Worm (Caenorhabditis elegans) whole organism, mixed stage, embryonic: ENCODE data around the gene tsen-2.

Experiments
- M03D4.4 ChIP-seq: sonication (generic microtip); optimal IDR thresholded peaks from 2 replicates; lab custom pipeline; 2017; ENCODE audit warnings: mild to moderate bottlenecking, missing genetic modification characterization, missing compliant biosample characterization
- bed-3 ChIP-seq: fragments of 200-800 bp; sonication (Bioruptor generic); optimal IDR thresholded peaks from 3 replicates; lab custom pipeline; 2018; ENCODE audit warnings: mild to moderate bottlenecking, missing genetic modification characterization, moderate library complexity, missing compliant biosample characterization
- blmp-1 ChIP-seq: fragments of 150-350 bp; optimal IDR thresholded peaks from 2 replicates; lab custom pipeline; 2014; ENCODE audit warnings: missing biosample characterization, missing genetic modification characterization
- ceh-39 ChIP-seq: fragments of 150-350 bp; optimal IDR thresholded peaks from 2 replicates; lab custom pipeline; 2014; ENCODE audit warnings: missing biosample characterization, missing genetic modification characterization
- ceh-43 ChIP-seq: fragments of 200-800 bp; sonication (Bioruptor generic); optimal IDR thresholded peaks from 2 replicates; lab custom pipeline; 2018; ENCODE audit warnings: mild to moderate bottlenecking, missing genetic modification characterization, moderate library complexity, missing compliant biosample characterization
- ceh-83 ChIP-seq: fragments of 200-800 bp; sonication (Bioruptor generic); optimal IDR thresholded peaks from 2 replicates; lab custom pipeline; 2018; ENCODE audit warnings: mild to moderate bottlenecking, missing genetic modification characterization, missing compliant biosample characterization
- ces-1 ChIP-seq: fragments of 150-350 bp; optimal IDR thresholded peaks from 2 replicates; lab custom pipeline; 2014; ENCODE audit warnings: missing biosample characterization, missing genetic modification reagents, missing genetic modification characterization
- cnd-1 ChIP-seq: fragments of 200-800 bp; sonication (Bioruptor generic); optimal IDR thresholded peaks from 2 replicates; lab custom pipeline; 2018; ENCODE audit warnings: mild to moderate bottlenecking, missing genetic modification characterization, missing compliant biosample characterization
- drap-1 ChIP-seq: fragments of 200-800 bp; sonication (Bioruptor generic); optimal IDR thresholded peaks from 3 replicates; lab custom pipeline; 2018; ENCODE audit warnings: mild to moderate bottlenecking, missing genetic modification characterization, missing compliant biosample characterization
- elt-1 ChIP-seq: sonication (generic microtip); optimal IDR thresholded peaks from 2 replicates; lab custom pipeline; 2017; ENCODE audit warnings: missing genetic modification characterization, mild to moderate bottlenecking, missing compliant biosample characterization, antibody characterized with exemption, moderate library complexity, borderline replicate concordance; ENCODE audit not compliant: insufficient read depth
- elt-3 ChIP-seq: fragments of 150-350 bp; optimal IDR thresholded peaks from 2 replicates; lab custom pipeline; 2014; ENCODE audit warnings: missing biosample characterization, missing genetic modification characterization
- flh-1 ChIP-seq: fragments of 200-800 bp; sonication (Bioruptor generic); optimal IDR thresholded peaks from 2 replicates; lab custom pipeline; 2018; ENCODE audit warnings: mild to moderate bottlenecking, missing genetic modification characterization, moderate library complexity, missing compliant biosample characterization
- hlh-1 ChIP-seq: fragments of 150-350 bp; optimal IDR thresholded peaks from 2 replicates; lab custom pipeline; 2014; ENCODE audit warnings: missing biosample characterization, missing genetic modification reagents, missing genetic modification characterization
- lin-13 ChIP-seq: fragments of 150-350 bp; optimal IDR thresholded peaks from 2 replicates; lab custom pipeline; 2014; ENCODE audit warnings: missing biosample characterization, missing genetic modification characterization
- lin-32 ChIP-seq: fragments of 200-800 bp; sonication (Bioruptor generic); optimal IDR thresholded peaks from 2 replicates; lab custom pipeline; 2018; ENCODE audit warnings: mild to moderate bottlenecking, missing genetic modification characterization, missing compliant biosample characterization
- lsy-2 ChIP-seq: fragments of 150-350 bp; optimal IDR thresholded peaks from 2 replicates; lab custom pipeline; 2014; ENCODE audit warnings: missing biosample characterization, missing genetic modification characterization
- mab-5 ChIP-seq: fragments of 150-350 bp; optimal IDR thresholded peaks from 2 replicates; lab custom pipeline; 2014; ENCODE audit warnings: missing biosample characterization, missing genetic modification characterization
- mep-1 ChIP-seq: fragments of 150-350 bp; optimal IDR thresholded peaks from 2 replicates; lab custom pipeline; 2017; ENCODE audit warnings: missing biosample characterization, missing genetic modification reagents, missing genetic modification characterization, inconsistent platforms
- mls-2 ChIP-seq: sonication (generic microtip); optimal IDR thresholded peaks from 2 replicates; lab custom pipeline; 2016; ENCODE audit warnings: mild to moderate bottlenecking, missing genetic modification characterization, moderate library complexity, missing compliant biosample characterization
- nhr-2 ChIP-seq: fragments of 150-350 bp; optimal IDR thresholded peaks from 2 replicates; lab custom pipeline; 2014; ENCODE audit warnings: missing biosample characterization, missing genetic modification characterization
- nhr-237 ChIP-seq: fragments of 150-350 bp; optimal IDR thresholded peaks from 2 replicates; lab custom pipeline; 2014; ENCODE audit warnings: missing biosample characterization, missing genetic modification characterization
- nhr-28 ChIP-seq: fragments of 150-350 bp; optimal IDR thresholded peaks from 2 replicates; lab custom pipeline; 2014; ENCODE audit warnings: missing biosample characterization, missing genetic modification characterization
- nhr-76 ChIP-seq: sonication (generic microtip); optimal IDR thresholded peaks from 2 replicates; lab custom pipeline; 2017; ENCODE audit warnings: missing biosample characterization, missing genetic modification characterization
- pha-4 ChIP-seq: fragments of 150-350 bp; optimal IDR thresholded peaks from 2 replicates; lab custom pipeline; 2018; ENCODE audit warnings: missing biosample characterization, missing genetic modification reagents, missing genetic modification characterization
- sem-2 ChIP-seq: fragments of 200-800 bp; sonication (Bioruptor generic); optimal IDR thresholded peaks from 2 replicates; lab custom pipeline; 2018; ENCODE audit warnings: mild to moderate bottlenecking, missing genetic modification characterization, missing compliant biosample characterization
- sptf-1 ChIP-seq: sonication (generic microtip); optimal IDR thresholded peaks from 2 replicates; lab custom pipeline; 2017; ENCODE audit warnings: mild to moderate bottlenecking, missing genetic modification characterization, moderate library complexity, missing compliant biosample characterization
- tbx-8 ChIP-seq: fragments of 200-800 bp; sonication (Bioruptor generic); optimal IDR thresholded peaks from 2 replicates; lab custom pipeline; 2018; ENCODE audit warnings: mild to moderate bottlenecking, missing genetic modification characterization, moderate library complexity, missing compliant biosample characterization
- unc-120 ChIP-seq: sonication (generic microtip); optimal IDR thresholded peaks from 2 replicates; lab custom pipeline; 2017; ENCODE audit warnings: missing genetic modification characterization, missing compliant biosample characterization; ENCODE audit not compliant: poor library complexity, severe bottlenecking
- unc-39 ChIP-seq: fragments of 150-350 bp; optimal IDR thresholded peaks from 2 replicates; lab custom pipeline; 2014; ENCODE audit warnings: missing biosample characterization, missing genetic modification characterization
- unc-62 ChIP-seq: fragments of 150-350 bp; optimal IDR thresholded peaks from 2 replicates; lab custom pipeline; 2014; ENCODE audit warnings: missing biosample characterization, missing genetic modification reagents, missing genetic modification characterization
- zip-8 ChIP-seq: fragments of 150-350 bp; optimal IDR thresholded peaks from 2 replicates; lab custom pipeline; 2014; ENCODE audit warnings: missing biosample characterization, missing genetic modification characterization

tsen-2 gene

ce11 chrIII:11917525-11917924 is 19.5 kb upstream of the tsen-2 start:
- TF ChIP-seq lsy-2, result no peak
- TF ChIP-seq drap-1, result no peak
- TF ChIP-seq mab-5, result no peak
- TF ChIP-seq pha-4 (tag; lab: Kevin White, UChicago), result no peak
- TF ChIP-seq ceh-83 (GFP tag; lab: Kevin White, UChicago), result no peak
- no peak for TF ChIP-seq elt-1 (tag; lab: Kevin White, UChicago)
- no peak for TF ChIP-seq elt-3
- no peak for TF ChIP-seq nhr-2

- no peak for TF ChIP-seq ceh-83 (GFP tag; lab: Kevin White, UChicago)
- TF ChIP-seq M03D4.4, result no peak
- TF ChIP-seq lin-13, result no peak
- no peak for TF ChIP-seq zip-8 (tag; lab: Kevin White, UChicago)
- TF ChIP-seq bed-3 (GFP tag; lab: Kevin White, UChicago), result no peak
- no peak for TF ChIP-seq mep-1 (tag; lab: Kevin White, UChicago)
Measured at ce11 chrIII:11917090-11917489, 19.0 kb upstream of the tsen-2 start.

ce11 chrIII:11916260-11916659 is 18.2 kb upstream of the tsen-2 start:
- TF ChIP-seq elt-1 (tag; lab: Kevin White, UChicago) (no peak), ces-1 (no peak), mep-1 (tag; lab: Kevin White, UChicago) (no peak), pha-4 (tag; lab: Kevin White, UChicago) (no peak), nhr-28 (tag; lab: Kevin White, UChicago) (no peak), nhr-76 (tag; lab: Kevin White, UChicago) (no peak)

ce11 chrIII:11915666-11916065 is 17.6 kb upstream of the tsen-2 start, which contains the start of the genes ndab-1 and npp-16:
TSS of gene ndab-1 (minus strand) at chrIII:11915712.
TSS of gene npp-16 (plus strand) at chrIII:11915928.
- peak; percentile 39 for TF ChIP-seq M03D4.4
- no peak for TF ChIP-seq bed-3 (GFP tag; lab: Kevin White, UChicago)
- TF ChIP-seq ces-1, result peak; percentile 42
- no peak for TF ChIP-seq nhr-237 (tag; lab: Kevin White, UChicago)
- no peak for TF ChIP-seq sem-2 (GFP tag; lab: Kevin White, UChicago)

ce11 chrIII:11914220-11914619 is 16.2 kb upstream of the tsen-2 start, which contains the start of gene Y56A3A.16:
TSS of gene Y56A3A.16 (minus strand) at chrIII:11914320.
- no peak for TF ChIP-seq ceh-39 (tag; lab: Kevin White, UChicago)
- no peak for TF ChIP-seq M03D4.4
- no peak for TF ChIP-seq blmp-1 (tag; lab: Kevin White, UChicago)
- no peak for TF ChIP-seq zip-8 (tag; lab: Kevin White, UChicago)
- no peak for TF ChIP-seq ceh-83 (GFP tag; lab: Kevin White, UChicago)
- TF ChIP-seq unc-62 (GFP tag; lab: Kevin White, UChicago), result no peak
- TF ChIP-seq pha-4 (tag; lab: Kevin White, UChicago), result no peak
- no peak for TF ChIP-seq cnd-1 (tag; lab: Kevin White, UChicago)
- TF ChIP-seq sptf-1 (tag; lab: Kevin White, UChicago), result no peak
- no peak for TF ChIP-seq mep-1 (tag; lab: Kevin White, UChicago)
- no peak for TF ChIP-seq bed-3 (GFP tag; lab: Kevin White, UChicago)
- no peak for TF ChIP-seq mab-5
- TF ChIP-seq elt-3, result no peak
- TF ChIP-seq flh-1 (GFP tag; lab: Kevin White, UChicago), result no peak

ce11 chrIII:11909778-11910177 is 11.7 kb upstream of the tsen-2 start, which contains the start of gene faah-4:
TSS of gene faah-4 (minus strand) at chrIII:11909878.
- TF ChIP-seq pha-4 (tag; lab: Kevin White, UChicago) (no peak), nhr-2 (no peak), nhr-76 (tag; lab: Kevin White, UChicago) (no peak), lin-13 (no peak), lin-32 (no peak)

ce11 chrIII:11908660-11909059 is 10.6 kb upstream of the tsen-2 start, which contains the start of gene fbxb-24:
TSS of gene fbxb-24 (plus strand) at chrIII:11908960.
- TF ChIP-seq mls-2 (tag; lab: Kevin White, UChicago), result no peak
- no peak for TF ChIP-seq cnd-1 (tag; lab: Kevin White, UChicago)
- TF ChIP-seq nhr-2, result no peak
- no peak for TF ChIP-seq tbx-8 (GFP tag; lab: Kevin White, UChicago)
- TF ChIP-seq unc-39 (tag; lab: Kevin White, UChicago), result no peak
- TF ChIP-seq ceh-43 (GFP tag; lab: Kevin White, UChicago), result no peak
- TF ChIP-seq hlh-1 (tag; lab: Kevin White, UChicago), result no peak
- no peak for TF ChIP-seq lsy-2
- no peak for TF ChIP-seq unc-120 (tag; lab: Kevin White, UChicago)
- TF ChIP-seq nhr-28 (tag; lab: Kevin White, UChicago), result no peak
- no peak for TF ChIP-seq ceh-83 (GFP tag; lab: Kevin White, UChicago)
- no peak for TF ChIP-seq sptf-1 (tag; lab: Kevin White, UChicago)
- no peak for TF ChIP-seq nhr-76 (tag; lab: Kevin White, UChicago)
- no peak for TF ChIP-seq zip-8 (tag; lab: Kevin White, UChicago)
- TF ChIP-seq pha-4 (tag; lab: Kevin White, UChicago), result no peak
- TF ChIP-seq unc-62 (GFP tag; lab: Kevin White, UChicago), result no peak
- no peak for TF ChIP-seq lin-13
